Fruit fly (Drosophila melanogaster) whole organism, embryonic: ENCODE results near the gene Atg6.
A peak's percentile ranks its signal among the peaks of the same experiment; 100 is the strongest.

Experiments used
- Aef1 ChIP-seq: fragments of 200-800 bp; sonication (Bioruptor generic); IDR thresholded peaks from 3 replicates; pipeline ENCODE4 v1.3.6; 2022; ENCODE audit warnings: missing biosample characterization, missing genetic modification characterization
- BEAF-32 ChIP-seq: fragments of 200-800 bp; sonication (Bioruptor generic); optimal IDR thresholded peaks from 3 replicates; lab custom pipeline; 2017; ENCODE audit warnings: missing biosample characterization, missing genetic modification characterization, mild to moderate bottlenecking, moderate library complexity, missing genetic modification reagents
- Blimp-1 ChIP-seq: fragments of 200-800 bp; sonication (Bioruptor generic); optimal IDR thresholded peaks from 3 replicates; lab custom pipeline; 2018; ENCODE audit warnings: missing biosample characterization, missing genetic modification characterization, mild to moderate bottlenecking, moderate library complexity, missing genetic modification reagents
- CG10321 ChIP-seq: fragments of 200-800 bp; sonication (Bioruptor generic); IDR thresholded peaks from 2 replicates; pipeline ENCODE4 v1.3.6; 2022; ENCODE audit warnings: missing biosample characterization, missing genetic modification characterization
- CG11456 ChIP-seq: fragments of 200-800 bp; sonication (Bioruptor generic); IDR thresholded peaks from 3 replicates; pipeline ENCODE4 v1.3.6; 2022; ENCODE audit warnings: missing biosample characterization, missing genetic modification characterization
- CG13894 ChIP-seq: fragments of 200-800 bp; sonication (Bioruptor generic); optimal IDR thresholded peaks from 3 replicates; lab custom pipeline; 2018; ENCODE audit warnings: missing biosample characterization, mild to moderate bottlenecking, missing genetic modification characterization, moderate library complexity
- CG14050 ChIP-seq: fragments of 200-800 bp; sonication (Bioruptor generic); IDR thresholded peaks from 3 replicates; pipeline ENCODE4 v1.3.6; 2022; ENCODE audit warnings: missing biosample characterization, missing genetic modification characterization
- CG15011 ChIP-seq: fragments of 200-800 bp; sonication (Bioruptor generic); optimal IDR thresholded peaks from 3 replicates; lab custom pipeline; 2018; ENCODE audit warnings: missing biosample characterization, mild to moderate bottlenecking, missing genetic modification characterization
- CG16813 ChIP-seq: fragments of 200-800 bp; sonication (Bioruptor generic); IDR thresholded peaks from 3 replicates; pipeline ENCODE4 v1.3.6; 2022; ENCODE audit warnings: missing biosample characterization, missing genetic modification characterization; ENCODE audit not compliant: partially characterized antibody
- CG1792 ChIP-seq: fragments of 200-800 bp; sonication (Bioruptor generic); optimal IDR thresholded peaks from 2 replicates; lab custom pipeline; 2016; ENCODE audit warnings: missing biosample characterization, missing genetic modification characterization
- CG18011 ChIP-seq: fragments of 200-800 bp; sonication (Bioruptor generic); optimal IDR thresholded peaks from 2 replicates; lab custom pipeline; 2017; ENCODE audit warnings: missing biosample characterization, missing genetic modification characterization, mild to moderate bottlenecking, moderate library complexity, missing genotype
- CG33213 ChIP-seq: fragments of 200-800 bp; sonication (Bioruptor generic); optimal IDR thresholded peaks from 3 replicates; lab custom pipeline; 2016; ENCODE audit warnings: missing biosample characterization, missing genetic modification characterization
- CG34224 ChIP-seq: fragments of 200-800 bp; sonication (Bioruptor generic); IDR thresholded peaks from 3 replicates; pipeline ENCODE4 v1.3.6; 2022; ENCODE audit warnings: missing biosample characterization, missing genetic modification characterization; ENCODE audit not compliant: partially characterized antibody
- CG3995 ChIP-seq: fragments of 200-800 bp; sonication (Bioruptor generic); optimal IDR thresholded peaks from 3 replicates; lab custom pipeline; 2016; ENCODE audit warnings: missing biosample characterization, missing genetic modification characterization
- CG4282 ChIP-seq: fragments of 200-800 bp; sonication (Bioruptor generic); optimal IDR thresholded peaks from 2 replicates; lab custom pipeline; 2016; ENCODE audit warnings: missing biosample characterization, missing genetic modification characterization
- CG4328 ChIP-seq: fragments of 200-800 bp; sonication (Bioruptor generic); optimal IDR thresholded peaks from 3 replicates; lab custom pipeline; 2017; ENCODE audit warnings: missing biosample characterization, missing genetic modification reagents, missing genetic modification characterization
- CG4617 ChIP-seq: fragments of 200-800 bp; sonication (Bioruptor generic); optimal IDR thresholded peaks from 3 replicates; lab custom pipeline; 2016; ENCODE audit warnings: missing biosample characterization, missing genetic modification characterization, borderline replicate concordance
- CG5245 ChIP-seq: fragments of 200-800 bp; sonication (Bioruptor generic); optimal IDR thresholded peaks from 3 replicates; lab custom pipeline; 2016; ENCODE audit warnings: missing biosample characterization, missing genetic modification characterization
- CG7745 ChIP-seq: fragments of 200-800 bp; sonication (Bioruptor generic); optimal IDR thresholded peaks from 2 replicates; lab custom pipeline; 2018; ENCODE audit warnings: missing biosample characterization, mild to moderate bottlenecking, missing genetic modification characterization, moderate library complexity
- CG7839 ChIP-seq: fragments of 200-800 bp; sonication (Bioruptor generic); optimal IDR thresholded peaks from 3 replicates; lab custom pipeline; 2018; ENCODE audit warnings: missing biosample characterization, mild to moderate bottlenecking, missing genetic modification characterization, moderate library complexity
- CG8290 ChIP-seq, 3 experiments: fragments of 200-800 bp; sonication (Bioruptor generic); optimal IDR thresholded peaks; 2 replicates each; lab custom pipeline; 2016 to 2019; ENCODE audit warnings: missing biosample characterization in 3 of 3, missing genetic modification characterization in 3 of 3, mild to moderate bottlenecking in 2 of 3, moderate library complexity in 1 of 3
- CG8765 ChIP-seq: fragments of 200-800 bp; sonication (Bioruptor generic); IDR thresholded peaks from 2 replicates; pipeline ENCODE4 v1.3.6; 2022; ENCODE audit warnings: missing biosample characterization, missing genetic modification characterization
- Camta ChIP-seq: fragments of 200-800 bp; sonication (Bioruptor generic); optimal IDR thresholded peaks from 2 replicates; lab custom pipeline; 2016; ENCODE audit warnings: missing biosample characterization, missing genetic modification characterization
- CkIIα-i1 ChIP-seq: fragments of 200-800 bp; sonication (Bioruptor generic); IDR thresholded peaks from 2 replicates; pipeline ENCODE4 v1.3.6; 2022; ENCODE audit warnings: missing biosample characterization, missing genetic modification characterization
- D ChIP-seq, 2 experiments: fragments of 200-800 bp in 1 of 2; fragments of >200 bp in 1 of 2; sonication (Bioruptor generic) in 1 of 2; optimal IDR thresholded peaks; 2 replicates in 1 of 2; 3 replicates in 1 of 2; lab custom pipeline; 2017; ENCODE audit warnings: mild to moderate bottlenecking in 1 of 2, missing biosample characterization in 1 of 2, missing genetic modification characterization in 1 of 2, missing genetic modification reagents in 1 of 2
- Doc3 ChIP-seq: fragments of 200-800 bp; sonication (Bioruptor generic); IDR thresholded peaks from 3 replicates; pipeline ENCODE4 v1.3.6; 2022; ENCODE audit warnings: missing biosample characterization, missing genetic modification characterization; ENCODE audit not compliant: partially characterized antibody
- Fer1 ChIP-seq: fragments of 200-800 bp; sonication (Bioruptor generic); optimal IDR thresholded peaks from 2 replicates; lab custom pipeline; 2017; ENCODE audit warnings: missing biosample characterization, mild to moderate bottlenecking, missing genetic modification characterization
- HHEX ChIP-seq: fragments of 200-800 bp; sonication (Bioruptor generic); optimal IDR thresholded peaks from 3 replicates; lab custom pipeline; 2017; ENCODE audit warnings: missing biosample characterization, mild to moderate bottlenecking, missing genetic modification characterization, missing genetic modification reagents
- Meics ChIP-seq: fragments of 200-800 bp; sonication (Bioruptor generic); optimal IDR thresholded peaks from 2 replicates; lab custom pipeline; 2017; ENCODE audit warnings: missing biosample characterization, mild to moderate bottlenecking, missing genetic modification characterization
- Sry-δ ChIP-seq: fragments of 200-800 bp; sonication (Bioruptor generic); optimal IDR thresholded peaks from 2 replicates; lab custom pipeline; 2016; ENCODE audit warnings: missing biosample characterization, missing genetic modification characterization
- ara ChIP-seq: fragments of 200-800 bp; sonication (Bioruptor generic); IDR thresholded peaks from 2 replicates; pipeline ENCODE4 v1.3.6; 2022; ENCODE audit warnings: missing biosample characterization, missing genetic modification characterization
- bbx ChIP-seq: fragments of 200-800 bp; sonication (Bioruptor generic); IDR thresholded peaks from 2 replicates; pipeline ENCODE4 v1.3.6; 2022; ENCODE audit warnings: missing biosample characterization, missing genetic modification characterization; ENCODE audit not compliant: partially characterized antibody
- chm ChIP-seq: fragments of 200-800 bp; sonication (Bioruptor generic); IDR thresholded peaks from 2 replicates; pipeline ENCODE4 v1.3.6; 2022; ENCODE audit warnings: missing biosample characterization, missing genetic modification characterization
- crc ChIP-seq: fragments of 200-800 bp; sonication (Bioruptor generic); optimal IDR thresholded peaks from 2 replicates; lab custom pipeline; 2016; ENCODE audit warnings: missing biosample characterization, missing genetic modification characterization
- fd102C ChIP-seq: fragments of 200-800 bp; sonication (Bioruptor generic); optimal IDR thresholded peaks from 2 replicates; lab custom pipeline; 2018; ENCODE audit warnings: missing biosample characterization, mild to moderate bottlenecking, missing genetic modification characterization, moderate library complexity
- hb ChIP-seq: fragments of 200-800 bp; sonication (Bioruptor generic); IDR thresholded peaks from 3 replicates; pipeline ENCODE4 v1.3.6; 2022; ENCODE audit warnings: missing biosample characterization, missing genetic modification characterization; ENCODE audit not compliant: partially characterized antibody
- jumu ChIP-seq: fragments of 200-800 bp; sonication (Bioruptor generic); optimal IDR thresholded peaks from 3 replicates; lab custom pipeline; 2016; ENCODE audit warnings: missing biosample characterization, missing genetic modification characterization
- knrl ChIP-seq: fragments of 200-800 bp; sonication (Bioruptor generic); IDR thresholded peaks from 3 replicates; pipeline ENCODE4 v1.3.6; 2022; ENCODE audit warnings: missing biosample characterization, missing genetic modification characterization; ENCODE audit not compliant: partially characterized antibody
- maf-S ChIP-seq: fragments of 200-800 bp; sonication (Bioruptor generic); optimal IDR thresholded peaks from 2 replicates; lab custom pipeline; 2016; ENCODE audit warnings: missing biosample characterization, missing genetic modification characterization
- pb ChIP-seq: fragments of 200-800 bp; sonication (Bioruptor generic); optimal IDR thresholded peaks from 3 replicates; lab custom pipeline; 2016; ENCODE audit warnings: missing biosample characterization, missing genetic modification characterization
- pros ChIP-seq: fragments of 200-800 bp; sonication (Bioruptor generic); optimal IDR thresholded peaks from 3 replicates; lab custom pipeline; 2019; ENCODE audit warnings: missing biosample characterization, mild to moderate bottlenecking, missing genetic modification characterization, moderate library complexity
- scrt ChIP-seq: fragments of 200-800 bp; sonication (Bioruptor generic); optimal IDR thresholded peaks from 2 replicates; lab custom pipeline; 2018; ENCODE audit warnings: missing biosample characterization, mild to moderate bottlenecking, missing genetic modification characterization, moderate library complexity
- sens-2 ChIP-seq: fragments of 200-800 bp; sonication (Bioruptor generic); IDR thresholded peaks from 2 replicates; pipeline ENCODE4 v1.3.6; 2022; ENCODE audit warnings: missing biosample characterization, missing genetic modification characterization
- sr ChIP-seq: fragments of 200-800 bp; sonication (Bioruptor generic); IDR thresholded peaks from 3 replicates; pipeline ENCODE4 v1.3.6; 2022; ENCODE audit warnings: missing biosample characterization, missing genetic modification characterization
- trem ChIP-seq: fragments of 200-800 bp; optimal IDR thresholded peaks from 3 replicates; lab custom pipeline; 2019; ENCODE audit warnings: missing biosample characterization, mild to moderate bottlenecking, missing genetic modification characterization, moderate library complexity
- z ChIP-seq: fragments of 200-800 bp; sonication (Bioruptor generic); IDR thresholded peaks from 3 replicates; pipeline ENCODE4 v1.3.6; 2022; ENCODE audit warnings: missing biosample characterization, missing genetic modification characterization
- zfh1 ChIP-seq: fragments of 200-800 bp; sonication (Bioruptor generic); IDR thresholded peaks from 3 replicates; pipeline ENCODE4 v1.3.6; 2022; ENCODE audit warnings: missing biosample characterization, missing genetic modification characterization

Gene Atg6

DNA sequence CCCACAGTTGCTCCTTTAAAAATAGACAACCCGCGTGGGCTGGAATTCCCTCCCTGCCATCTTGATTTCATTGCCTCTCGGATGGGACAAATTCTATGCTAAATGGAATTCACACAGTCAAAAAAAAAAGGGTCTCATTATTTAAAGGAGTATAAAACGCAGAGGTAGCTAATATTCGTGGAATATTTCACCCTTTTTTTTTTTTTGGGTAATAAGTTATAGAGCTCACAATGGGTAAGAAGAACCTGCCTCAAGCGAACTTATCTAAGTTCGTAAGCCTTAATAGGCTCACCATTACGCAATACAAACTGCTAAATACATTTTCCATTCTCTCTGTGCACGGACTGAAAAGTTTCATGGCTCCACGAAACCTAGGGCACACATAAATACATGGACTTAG, 23.1 kb upstream of the Atg6 start (continued):
- TF ChIP-seq sr (GFP tag; lab: Robert Waterston, UW) (no peak), CG15011 (GFP tag; lab: Kevin White, UChicago) (no peak), Fer1 (peak; percentile 56), chm (GFP tag; lab: Robert Waterston, UW) (no peak), CG8290 (GFP tag; optimal IDR thresholded peaks at IDR 0.05; lab: Kevin White, UChicago) (no peak), CG8290 (tag; optimal IDR thresholded peaks at IDR 0.05; lab: Kevin White, UChicago) (no peak), jumu (no peak), Aef1 (GFP tag; lab: Robert Waterston, UW) (no peak), CG4328 (GFP tag; lab: Kevin White, UChicago) (no peak), CG3995 (no peak)
- TF ChIP-seq, all 482 proteins: peak for 47

dm6 chr3R:24069965-24070364, 19.4 kb upstream of the Atg6 start:
- TF ChIP-seq CG13894 (tag; lab: Kevin White, UChicago) (peak; percentile 96), CG11456 (GFP tag; lab: Robert Waterston, UW) (no peak), fd102C (GFP tag; lab: Kevin White, UChicago) (no peak)
- TF ChIP-seq, all 482 proteins: peak for 1

- TF ChIP-seq zfh1 (GFP tag; lab: Robert Waterston, UW) (no peak), CG8765 (no peak), CG14050 (GFP tag; lab: Robert Waterston, UW) (peak; percentile 37; the same call in 1 of the 3 replicates), Sry-δ (GFP tag; lab: Kevin White, UChicago) (no peak), CG10321 (GFP tag; lab: Robert Waterston, UW) (no peak), Camta (GFP tag; lab: Kevin White, UChicago) (no peak), z (GFP tag; lab: Robert Waterston, UW) (no peak), Doc3 (no peak), ara (GFP tag; lab: Robert Waterston, UW) (no peak), BEAF-32 (GFP tag; lab: Kevin White, UChicago) (no peak), CG7839 (tag; lab: Kevin White, UChicago) (no peak), CG7745 (no peak), CG33213 (GFP tag; lab: Kevin White, UChicago) (no peak), hb (GFP tag; lab: Robert Waterston, UW) (no peak), CG1792 (GFP tag; lab: Kevin White, UChicago) (no peak), CG11456 (GFP tag; lab: Robert Waterston, UW) (no peak), CG18011 (no peak), crc (GFP tag; lab: Kevin White, UChicago) (no peak), Blimp-1 (GFP tag; lab: Kevin White, UChicago) (no peak), CG4282 (no peak), trem (tag; lab: Kevin White, UChicago) (no peak), pb (GFP tag; lab: Kevin White, UChicago) (no peak), scrt (GFP tag; lab: Kevin White, UChicago) (no peak), sens-2 (GFP tag; lab: Robert Waterston, UW) (no peak), bbx (GFP tag; lab: Robert Waterston, UW) (no peak), CkIIα-i1 (no peak), knrl (GFP tag; lab: Robert Waterston, UW) (no peak), CG16813 (GFP tag; lab: Robert Waterston, UW) (no peak), CG34224 (GFP tag; lab: Robert Waterston, UW) (no peak), D (optimal IDR thresholded peaks at IDR 0.05; lab: Kevin White, UChicago) (no peak), D (GFP tag; optimal IDR thresholded peaks at IDR 0.05; lab: Kevin White, UChicago) (no peak), CG5245 (no peak), HHEX (GFP tag; lab: Kevin White, UChicago) (no peak), CG4617 (GFP tag; lab: Kevin White, UChicago) (no peak), Meics (no peak), pros (GFP tag; lab: Kevin White, UChicago) (no peak), maf-S (GFP tag; lab: Kevin White, UChicago) (no peak)
Measured at dm6 chr3R:24068830-24069229, 18.2 kb upstream of the Atg6 start.
